Worm (Caenorhabditis elegans) whole organism, L4/young adult: ENCODE measurements around the gene E02C12.9.

Experiments
- W03F9.2 ChIP-seq: fragments of 150-350 bp; optimal IDR thresholded peaks from 2 replicates; lab custom pipeline; 2014; ENCODE audit warnings: missing biosample characterization, missing genetic modification characterization
- dao-5 ChIP-seq: sonication (generic microtip); optimal IDR thresholded peaks from 2 replicates; lab custom pipeline; 2016; ENCODE audit warnings: missing genotype, missing genetic modification characterization, moderate library complexity, missing compliant biosample characterization
- him-1 ChIP-seq: sonication (generic microtip); optimal IDR thresholded peaks from 2 replicates; lab custom pipeline; 2016; ENCODE audit warnings: missing genotype, missing genetic modification reagents, missing genetic modification characterization, missing compliant biosample characterization

ce11 chrV:9424514-9424913 is 49.2 kb upstream of the E02C12.9 start:
- TF ChIP-seq W03F9.2 (tag; lab: Kevin White, UChicago): no peak
- no peak for TF ChIP-seq him-1 (tag; lab: Kevin White, UChicago)
- no peak for TF ChIP-seq dao-5 (tag; lab: Kevin White, UChicago)
